Fruit fly (Drosophila melanogaster): ENCODE results near the gene moody.
A peak's percentile ranks its signal among the peaks of the same experiment; 100 is the strongest.

moody gene

dm6 chrX:2010010-2010873 lies 39.7 kb downstream of the moody start, which contains the start of gene east:
east (plus strand) TSS chrX:2010860.
- no peak for TF ChIP-seq CG9705 (GFP tag; optimal IDR thresholded peaks at IDR 0.05)
- peak; percentile 92 for TF ChIP-seq psq (GFP tag; optimal IDR thresholded peaks at IDR 0.05)
- no peak for TF ChIP-seq Jra (GFP tag; optimal IDR thresholded peaks at IDR 0.05)
- TF ChIP-seq Sp1 (GFP tag; optimal IDR thresholded peaks at IDR 0.05): peak; percentile 36

dm6 chrX:2009453-2010009 lies 40.4 kb downstream of the moody start:
- TF ChIP-seq usp (GFP tag; optimal IDR thresholded peaks at IDR 0.05) (no peak), Hr83 (GFP tag; optimal IDR thresholded peaks at IDR 0.05; ENCODE audit: poor library complexity, severe bottlenecking) (no peak), Hnf4 (GFP tag; optimal IDR thresholded peaks at IDR 0.05) (peak; percentile 51), sv (GFP tag; optimal IDR thresholded peaks at IDR 0.05) (peak; percentile 63), Myc (optimal IDR thresholded peaks at IDR 0.05) (no peak), Hr78 (GFP tag; optimal IDR thresholded peaks at IDR 0.05) (no peak), dmrt93B (GFP tag; optimal IDR thresholded peaks at IDR 0.05) (peak; percentile 50), OdsH (GFP tag; optimal IDR thresholded peaks at IDR 0.05) (peak; percentile 33), Dif (GFP tag; optimal IDR thresholded peaks at IDR 0.05; ENCODE audit: partially characterized antibody) (no peak), CG9705 (GFP tag; optimal IDR thresholded peaks at IDR 0.05) (peak; percentile 33), ey (GFP tag; optimal IDR thresholded peaks at IDR 0.05) (peak; percentile 60), Jra (GFP tag; optimal IDR thresholded peaks at IDR 0.05) (no peak), h (GFP tag; optimal IDR thresholded peaks at IDR 0.05) (peak; percentile 51), dl (GFP tag; optimal IDR thresholded peaks at IDR 0.05; ENCODE audit: insufficient read depth in 1 of 2, partially characterized antibody in 2 of 2) (no peak), lola (GFP tag; optimal IDR thresholded peaks at IDR 0.05) (no peak), br (GFP tag; optimal IDR thresholded peaks at IDR 0.05) (peak; percentile 57), dsf (GFP tag; optimal IDR thresholded peaks at IDR 0.05; ENCODE audit: borderline replicate concordance) (no peak), jim (GFP tag; optimal IDR thresholded peaks at IDR 0.05) (no peak), N (GFP tag; optimal IDR thresholded peaks at IDR 0.05) (no peak), Abd-B (GFP tag; optimal IDR thresholded peaks at IDR 0.05) (no peak), psq (GFP tag; optimal IDR thresholded peaks at IDR 0.05) (no peak), CG32264 (GFP tag; optimal IDR thresholded peaks at IDR 0.05) (no peak), HLH106 (tag; optimal IDR thresholded peaks at IDR 0.05) (peak; percentile 69), Vsx2 (GFP tag; optimal IDR thresholded peaks at IDR 0.05; ENCODE audit: partially characterized antibody) (no peak), GATAd (GFP tag; optimal IDR thresholded peaks at IDR 0.05) (no peak), pan (optimal IDR thresholded peaks at IDR 0.05) (no peak), foxo (GFP tag; optimal IDR thresholded peaks at IDR 0.05) (peak in 1 of 2 experiments; percentile 72), sage (GFP tag; optimal IDR thresholded peaks at IDR 0.05) (no peak), Rel (GFP tag; optimal IDR thresholded peaks at IDR 0.05) (no peak), Rel (tag; optimal IDR thresholded peaks at IDR 0.05) (no peak), brk (GFP tag; optimal IDR thresholded peaks at IDR 0.05) (no peak), Sp1 (GFP tag; optimal IDR thresholded peaks at IDR 0.05) (peak; percentile 73), fru (GFP tag; optimal IDR thresholded peaks at IDR 0.05) (peak; percentile 62), CrebA (GFP tag; optimal IDR thresholded peaks at IDR 0.05; ENCODE audit: borderline replicate concordance) (no peak), Mio (GFP tag; optimal IDR thresholded peaks at IDR 0.05) (no peak), rgr (GFP tag; optimal IDR thresholded peaks at IDR 0.05) (peak; percentile 65), tai (GFP tag; optimal IDR thresholded peaks at IDR 0.05) (no peak), woc (GFP tag; optimal IDR thresholded peaks at IDR 0.05) (peak; percentile 18), Dfd (GFP tag; optimal IDR thresholded peaks at IDR 0.05) (no peak)

Measured in whole organism, wandering third instar larva.